Worm (Caenorhabditis elegans) whole organism, early embryonic: ENCODE measurements around the gene flcn-1.
A peak's percentile ranks its signal among the peaks of the same experiment; 100 is the strongest.

ENCODE experiments used
- B0310.2 ChIP-seq: sonication (generic microtip); optimal IDR thresholded peaks from 2 replicates; lab custom pipeline; 2016; ENCODE audit warnings: mild to moderate bottlenecking, missing genetic modification characterization, missing compliant biosample characterization
- F13C5.2 ChIP-seq: sonication (generic microtip); optimal IDR thresholded peaks from 2 replicates; lab custom pipeline; 2017; ENCODE audit warnings: mild to moderate bottlenecking, missing genetic modification characterization, inconsistent platforms, missing compliant biosample characterization
- aly-1 ChIP-seq: sonication (generic microtip); optimal IDR thresholded peaks from 2 replicates; lab custom pipeline; 2016; ENCODE audit warnings: missing genetic modification characterization, missing compliant biosample characterization
- ama-1 ChIP-seq: fragments of 150-350 bp; optimal IDR thresholded peaks from 2 replicates; lab custom pipeline; 2014
- ceh-13 ChIP-seq: fragments of 200-800 bp; sonication (Bioruptor generic); optimal IDR thresholded peaks from 2 replicates; lab custom pipeline; 2018; ENCODE audit warnings: mild to moderate bottlenecking, missing genetic modification characterization, missing compliant biosample characterization
- ceh-36 ChIP-seq: sonication (generic microtip); optimal IDR thresholded peaks from 2 replicates; lab custom pipeline; 2016; ENCODE audit warnings: missing genetic modification characterization, inconsistent platforms, missing compliant biosample characterization
- ets-7 ChIP-seq: sonication (generic microtip); optimal IDR thresholded peaks from 2 replicates; lab custom pipeline; 2016; ENCODE audit warnings: missing genotype, missing genetic modification characterization, missing compliant biosample characterization
- flt-1 ChIP-seq: fragments of 200-800 bp; sonication (Bioruptor generic); IDR thresholded peaks from 2 replicates; pipeline ENCODE4 v1.3.6; 2022; ENCODE audit warnings: missing genetic modification characterization, missing compliant biosample characterization
- hmbx-1 ChIP-seq: sonication (generic microtip); optimal IDR thresholded peaks from 2 replicates; lab custom pipeline; 2016; ENCODE audit warnings: mild to moderate bottlenecking, missing genetic modification characterization, missing compliant biosample characterization
- hmg-4 ChIP-seq: fragments of 200-800 bp; sonication (Bioruptor generic); optimal IDR thresholded peaks from 2 replicates; lab custom pipeline; 2018; ENCODE audit warnings: mild to moderate bottlenecking, missing genetic modification characterization, missing compliant biosample characterization
- hnd-1 ChIP-seq: sonication (generic microtip); optimal IDR thresholded peaks from 2 replicates; lab custom pipeline; 2016; ENCODE audit warnings: missing genetic modification characterization, missing compliant biosample characterization
- pes-1 ChIP-seq: fragments of 200-800 bp; sonication (Bioruptor generic); IDR thresholded peaks from 2 replicates; pipeline ENCODE4 v1.3.6; 2022; ENCODE audit warnings: missing genetic modification reagents, missing genetic modification characterization, missing compliant biosample characterization
- scrt-1 ChIP-seq: fragments of 200-800 bp; sonication (Bioruptor generic); IDR thresholded peaks from 2 replicates; pipeline ENCODE4 v1.3.6; 2022; ENCODE audit warnings: missing genetic modification characterization, missing compliant biosample characterization
- sea-1 ChIP-seq: fragments of 200-800 bp; sonication (Bioruptor generic); conservative IDR thresholded peaks from 2 replicates; pipeline ENCODE4 v1.3.6; 2022; ENCODE audit warnings: missing genetic modification characterization, missing compliant biosample characterization
- tbx-11 ChIP-seq: fragments of 200-800 bp; sonication (Bioruptor generic); IDR thresholded peaks from 2 replicates; pipeline ENCODE4 v1.3.6; 2022; ENCODE audit warnings: missing genetic modification characterization, missing compliant biosample characterization
- tbx-37 ChIP-seq: fragments of 200-800 bp; sonication (Bioruptor generic); conservative IDR thresholded peaks from 2 replicates; pipeline ENCODE4 v1.3.6; 2022; ENCODE audit warnings: missing genetic modification reagents, missing genetic modification characterization, missing compliant biosample characterization
- tra-4 ChIP-seq: sonication (generic microtip); optimal IDR thresholded peaks from 2 replicates; lab custom pipeline; 2017; ENCODE audit warnings: missing genetic modification characterization, missing compliant biosample characterization

flcn-1 gene

ce11 chrII:6913309-6913708, 15.3 kb upstream of the flcn-1 start, which contains the start of gene cyn-10:
Gene cyn-10, minus strand, starts transcription at chrII:6913365.
- TF ChIP-seq hmg-4: no peak
- TF ChIP-seq scrt-1 (GFP tag; lab: Robert Waterston, UW): peak; percentile 75
- peak; percentile 3 for TF ChIP-seq ceh-13
- no peak for TF ChIP-seq B0310.2
- TF ChIP-seq aly-1 (tag; lab: Kevin White, UChicago): no peak
- TF ChIP-seq ceh-36 (tag; lab: Kevin White, UChicago): no peak
- TF ChIP-seq ets-7 (tag; lab: Kevin White, UChicago): no peak
- no peak; the same call in 1 of the 2 replicates for TF ChIP-seq tbx-11 (GFP tag; lab: Robert Waterston, UW)
- peak; percentile 35 for TF ChIP-seq hnd-1 (tag; lab: Kevin White, UChicago)
- TF ChIP-seq tbx-37 (GFP tag; lab: Robert Waterston, UW): peak; percentile 97
- TF ChIP-seq sea-1: peak; percentile 68; the same call in 1 of the 2 replicates
- no peak for TF ChIP-seq F13C5.2 (tag; lab: Kevin White, UChicago)

- TF ChIP-seq B0310.2 (no peak), sea-1 (no peak), tbx-11 (GFP tag; lab: Robert Waterston, UW) (no peak), hnd-1 (tag; lab: Kevin White, UChicago) (no peak), ceh-13 (no peak), scrt-1 (GFP tag; lab: Robert Waterston, UW) (no peak), tra-4 (tag; lab: Kevin White, UChicago) (no peak), ama-1 (lab: Kevin White, UChicago) (no peak)
These were observed 12.7 kb upstream of the flcn-1 start, which contains the start of gene B0252.8 for ce11 chrII:6915875-6916274. Gene B0252.8, plus strand, starts transcription at chrII:6916166.

- TF ChIP-seq ceh-36 (tag; lab: Kevin White, UChicago) (no peak), F13C5.2 (tag; lab: Kevin White, UChicago) (no peak), B0310.2 (no peak), scrt-1 (GFP tag; lab: Robert Waterston, UW) (no peak), tra-4 (tag; lab: Kevin White, UChicago) (no peak), tbx-37 (GFP tag; lab: Robert Waterston, UW) (no peak), hmbx-1 (tag; lab: Kevin White, UChicago) (no peak), ets-7 (tag; lab: Kevin White, UChicago) (no peak), flt-1 (GFP tag; lab: Robert Waterston, UW) (no peak), sea-1 (no peak), tbx-11 (GFP tag; lab: Robert Waterston, UW) (no peak), ama-1 (lab: Kevin White, UChicago) (no peak)
These were observed 10.9 kb upstream of the flcn-1 start, which contains the start of gene B0252.11 for ce11 chrII:6917710-6918109. Gene B0252.11, minus strand, starts transcription at chrII:6917810.

- no peak for TF ChIP-seq flt-1 (GFP tag; lab: Robert Waterston, UW)
- no peak for TF ChIP-seq ama-1 (lab: Kevin White, UChicago)
- TF ChIP-seq scrt-1 (GFP tag; lab: Robert Waterston, UW): no peak
- TF ChIP-seq hmbx-1 (tag; lab: Kevin White, UChicago): no peak
These were observed 9.7 kb upstream of the flcn-1 start, which contains the start of gene B0252.5 for ce11 chrII:6918862-6919261. Gene B0252.5, minus strand, starts transcription at chrII:6918878.

- no peak for TF ChIP-seq ets-7 (tag; lab: Kevin White, UChicago)
- TF ChIP-seq flt-1 (GFP tag; lab: Robert Waterston, UW): no peak
- no peak for TF ChIP-seq hmbx-1 (tag; lab: Kevin White, UChicago)
- TF ChIP-seq pes-1: no peak
- no peak for TF ChIP-seq tra-4 (tag; lab: Kevin White, UChicago)
- TF ChIP-seq ceh-36 (tag; lab: Kevin White, UChicago): no peak
- TF ChIP-seq B0310.2: no peak
- no peak for TF ChIP-seq sea-1
- no peak for TF ChIP-seq ama-1 (lab: Kevin White, UChicago)
- TF ChIP-seq scrt-1 (GFP tag; lab: Robert Waterston, UW): no peak
These were observed 9.2 kb upstream of the flcn-1 start, which contains the start of gene B0252.1 for ce11 chrII:6919363-6919851. Gene B0252.1, plus strand, starts transcription at chrII:6919680.

ce11 chrII:6923792-6924191, 4.8 kb upstream of the flcn-1 start:
- TF ChIP-seq hmg-4 (no peak), ama-1 (lab: Kevin White, UChicago) (no peak), tra-4 (tag; lab: Kevin White, UChicago) (no peak), aly-1 (tag; lab: Kevin White, UChicago) (no peak), tbx-37 (GFP tag; lab: Robert Waterston, UW) (no peak), scrt-1 (GFP tag; lab: Robert Waterston, UW) (no peak), flt-1 (GFP tag; lab: Robert Waterston, UW) (no peak), hnd-1 (tag; lab: Kevin White, UChicago) (no peak)

ce11 chrII:6926054-6926453, 2.5 kb upstream of the flcn-1 start:
- TF ChIP-seq hmg-4: no peak
- TF ChIP-seq pes-1: no peak
- TF ChIP-seq ceh-36 (tag; lab: Kevin White, UChicago): no peak
- TF ChIP-seq ceh-13: no peak
- TF ChIP-seq B0310.2: no peak
- no peak for TF ChIP-seq ama-1 (lab: Kevin White, UChicago)
- TF ChIP-seq hnd-1 (tag; lab: Kevin White, UChicago): no peak
- TF ChIP-seq aly-1 (tag; lab: Kevin White, UChicago): no peak
- no peak for TF ChIP-seq flt-1 (GFP tag; lab: Robert Waterston, UW)
- TF ChIP-seq ets-7 (tag; lab: Kevin White, UChicago): no peak
- no peak for TF ChIP-seq tbx-11 (GFP tag; lab: Robert Waterston, UW)
- TF ChIP-seq F13C5.2 (tag; lab: Kevin White, UChicago): no peak
- no peak for TF ChIP-seq tbx-37 (GFP tag; lab: Robert Waterston, UW)
- TF ChIP-seq tra-4 (tag; lab: Kevin White, UChicago): no peak
- TF ChIP-seq hmbx-1 (tag; lab: Kevin White, UChicago): no peak
- no peak for TF ChIP-seq sea-1
